Worm (Caenorhabditis elegans) whole organism, young adult: Measurements from ENCODE around the gene nspg-6.

Experiments
- Y53G8AR.9 ChIP-seq: fragments of 200-800 bp; sonication (Bioruptor generic); conservative IDR thresholded peaks from 2 replicates; pipeline ENCODE4 v1.3.6; 2022; ENCODE audit warnings: missing genetic modification reagents, missing genetic modification characterization, missing compliant biosample characterization
- ama-1 ChIP-seq, 3 experiments: fragments of 150-350 bp in 1 of 3; sonication (generic microtip) in 2 of 3; optimal IDR thresholded peaks; 2 replicates each; lab custom pipeline; 2014 to 2018; ENCODE audit warnings: missing biosample characterization in 2 of 3, missing genetic modification characterization in 2 of 3, missing genetic modification reagents in 2 of 3

- TF ChIP-seq ama-1 (optimal IDR thresholded peaks at IDR 0.05; lab: Kevin White, UChicago) (no peak), ama-1 (GFP tag; optimal IDR thresholded peaks at IDR 0.05; lab: Kevin White, UChicago) (no peak), Y53G8AR.9 (GFP tag; lab: Robert Waterston, UW) (no peak)
Measured at ce11 chrIII:7314927-7315547, at the start of gene nspg-6.
